Fruit fly (Drosophila melanogaster) whole organism, embryonic: ENCODE results near the gene veli.

Experiments used
- BEAF-32 ChIP-seq: fragments of 200-800 bp; sonication (Bioruptor generic); optimal IDR thresholded peaks from 3 replicates; lab custom pipeline; 2017; ENCODE audit warnings: missing biosample characterization, missing genetic modification characterization, mild to moderate bottlenecking, moderate library complexity, missing genetic modification reagents
- CG10431 ChIP-seq: fragments of 200-800 bp; sonication (Bioruptor generic); optimal IDR thresholded peaks from 3 replicates; lab custom pipeline; 2018; ENCODE audit warnings: missing biosample characterization, mild to moderate bottlenecking, missing genetic modification characterization
- CG10654 ChIP-seq: fragments of 200-800 bp; sonication (Bioruptor generic); optimal IDR thresholded peaks from 2 replicates; lab custom pipeline; 2016; ENCODE audit warnings: missing biosample characterization, missing genetic modification characterization
- CG1233 ChIP-seq: fragments of 200-800 bp; sonication (Bioruptor generic); optimal IDR thresholded peaks from 4 replicates; lab custom pipeline; 2018; ENCODE audit warnings: missing biosample characterization, mild to moderate bottlenecking, missing genetic modification characterization
- CG15696 ChIP-seq: fragments of 200-800 bp; sonication (Bioruptor generic); optimal IDR thresholded peaks from 2 replicates; lab custom pipeline; 2019; ENCODE audit warnings: missing biosample characterization, mild to moderate bottlenecking, missing genetic modification characterization, moderate library complexity
- CG17328 ChIP-seq: fragments of 200-800 bp; sonication (Bioruptor generic); IDR thresholded peaks from 2 replicates; pipeline ENCODE4 v1.3.6; 2022; ENCODE audit warnings: missing biosample characterization, missing genetic modification characterization
- CG17612 ChIP-seq: fragments of 200-800 bp; sonication (Bioruptor generic); IDR thresholded peaks from 2 replicates; pipeline ENCODE4 v1.3.6; 2022; ENCODE audit warnings: missing biosample characterization, missing genetic modification characterization
- CG1792 ChIP-seq: fragments of 200-800 bp; sonication (Bioruptor generic); optimal IDR thresholded peaks from 2 replicates; lab custom pipeline; 2016; ENCODE audit warnings: missing biosample characterization, missing genetic modification characterization
- CG32772 ChIP-seq: fragments of 200-800 bp; sonication (Bioruptor generic); IDR thresholded peaks from 2 replicates; pipeline ENCODE4 v1.3.6; 2022; ENCODE audit warnings: missing biosample characterization, missing genetic modification characterization
- CG33213 ChIP-seq: fragments of 200-800 bp; sonication (Bioruptor generic); optimal IDR thresholded peaks from 3 replicates; lab custom pipeline; 2016; ENCODE audit warnings: missing biosample characterization, missing genetic modification characterization
- CG34376 ChIP-seq: fragments of 200-800 bp; sonication (Bioruptor generic); optimal IDR thresholded peaks from 2 replicates; lab custom pipeline; 2018; ENCODE audit warnings: missing biosample characterization, mild to moderate bottlenecking, missing genetic modification characterization
- CG3838 ChIP-seq: fragments of 200-800 bp; sonication (Bioruptor generic); optimal IDR thresholded peaks from 3 replicates; lab custom pipeline; 2016; ENCODE audit warnings: missing biosample characterization, missing genetic modification characterization
- CG4404 ChIP-seq: fragments of 200-800 bp; sonication (Bioruptor generic); IDR thresholded peaks from 2 replicates; pipeline ENCODE4 v1.3.6; 2022; ENCODE audit warnings: missing biosample characterization, missing genetic modification characterization
- CG4617 ChIP-seq: fragments of 200-800 bp; sonication (Bioruptor generic); optimal IDR thresholded peaks from 3 replicates; lab custom pipeline; 2016; ENCODE audit warnings: missing biosample characterization, missing genetic modification characterization, borderline replicate concordance
- CG7357 ChIP-seq: fragments of 200-800 bp; sonication (Bioruptor generic); IDR thresholded peaks from 3 replicates; pipeline ENCODE4 v1.3.6; 2022; ENCODE audit warnings: missing biosample characterization, missing genetic modification characterization
- CG8089 ChIP-seq: fragments of 200-800 bp; sonication (Bioruptor generic); optimal IDR thresholded peaks from 3 replicates; lab custom pipeline; 2016; ENCODE audit warnings: missing biosample characterization, missing genetic modification characterization
- CG9437 ChIP-seq: fragments of 200-800 bp; sonication (Bioruptor generic); optimal IDR thresholded peaks from 2 replicates; lab custom pipeline; 2018; ENCODE audit warnings: missing biosample characterization, mild to moderate bottlenecking, missing genetic modification characterization
- CoRest ChIP-seq: fragments of 200-800 bp; sonication (Bioruptor generic); optimal IDR thresholded peaks from 3 replicates; lab custom pipeline; 2018; ENCODE audit warnings: missing biosample characterization, mild to moderate bottlenecking, missing genetic modification characterization, moderate library complexity
- Dbx ChIP-seq: fragments of 200-800 bp; sonication (Bioruptor generic); IDR thresholded peaks from 3 replicates; pipeline ENCODE4 v1.3.6; 2022; ENCODE audit warnings: missing biosample characterization, missing genetic modification characterization
- E2f1 ChIP-seq: fragments of 200-800 bp; sonication (Bioruptor generic); IDR thresholded peaks from 2 replicates; pipeline ENCODE4 v1.3.6; 2022; ENCODE audit warnings: missing biosample characterization, missing genetic modification characterization
- Ets97D ChIP-seq: fragments of 200-800 bp; sonication (Bioruptor generic); optimal IDR thresholded peaks from 3 replicates; lab custom pipeline; 2016; ENCODE audit warnings: missing biosample characterization, missing genetic modification characterization
- Hr3 ChIP-seq: fragments of 200-800 bp; sonication (Bioruptor generic); optimal IDR thresholded peaks from 3 replicates; lab custom pipeline; 2016; ENCODE audit warnings: missing biosample characterization, missing genetic modification characterization
- Hr39 ChIP-seq: fragments of >200 bp; optimal IDR thresholded peaks from 2 replicates; lab custom pipeline; 2017
- MESR4 ChIP-seq: fragments of 200-800 bp; sonication (Bioruptor generic); optimal IDR thresholded peaks from 2 replicates; lab custom pipeline; 2018; ENCODE audit warnings: missing biosample characterization, mild to moderate bottlenecking, missing genetic modification characterization, moderate library complexity
- Meics ChIP-seq: fragments of 200-800 bp; sonication (Bioruptor generic); optimal IDR thresholded peaks from 2 replicates; lab custom pipeline; 2017; ENCODE audit warnings: missing biosample characterization, mild to moderate bottlenecking, missing genetic modification characterization
- NC2β ChIP-seq: fragments of 200-800 bp; sonication (Bioruptor generic); optimal IDR thresholded peaks from 2 replicates; lab custom pipeline; 2016; ENCODE audit warnings: missing biosample characterization, missing genetic modification characterization
- PHDP ChIP-seq: fragments of 200-800 bp; sonication (Bioruptor generic); optimal IDR thresholded peaks from 3 replicates; lab custom pipeline; 2018; ENCODE audit warnings: missing biosample characterization, mild to moderate bottlenecking, missing genetic modification characterization, moderate library complexity
- Sox100B ChIP-seq: fragments of 200-800 bp; sonication (Bioruptor generic); optimal IDR thresholded peaks from 3 replicates; lab custom pipeline; 2018; ENCODE audit warnings: missing biosample characterization, mild to moderate bottlenecking, missing genetic modification characterization
- ac ChIP-seq: fragments of 200-800 bp; sonication (Bioruptor generic); optimal IDR thresholded peaks from 3 replicates; lab custom pipeline; 2017; ENCODE audit warnings: missing biosample characterization, mild to moderate bottlenecking, missing genetic modification characterization
- ap ChIP-seq: fragments of 200-800 bp; sonication (Bioruptor generic); IDR thresholded peaks from 2 replicates; pipeline ENCODE4 v1.3.6; 2022; ENCODE audit warnings: missing biosample characterization, missing genetic modification characterization
- ato ChIP-seq: fragments of 200-800 bp; sonication (Bioruptor generic); IDR thresholded peaks from 2 replicates; pipeline ENCODE4 v1.3.6; 2022; ENCODE audit warnings: missing biosample characterization, missing genetic modification characterization; ENCODE audit not compliant: partially characterized antibody
- az2 ChIP-seq: fragments of 200-800 bp; sonication (Bioruptor generic); optimal IDR thresholded peaks from 3 replicates; lab custom pipeline; 2016; ENCODE audit warnings: missing biosample characterization, missing genetic modification characterization
- corto ChIP-seq: fragments of 200-800 bp; sonication (Bioruptor generic); optimal IDR thresholded peaks from 2 replicates; lab custom pipeline; 2016; ENCODE audit warnings: missing biosample characterization, mild to moderate bottlenecking, missing genetic modification characterization, moderate library complexity
- disco-r ChIP-seq: fragments of 200-800 bp; sonication (Bioruptor generic); optimal IDR thresholded peaks from 2 replicates; lab custom pipeline; 2016; ENCODE audit warnings: missing biosample characterization, missing genetic modification characterization
- h ChIP-seq: fragments of >200 bp; optimal IDR thresholded peaks from 2 replicates; lab custom pipeline; 2017
- ind ChIP-seq: fragments of 200-800 bp; sonication (Bioruptor generic); optimal IDR thresholded peaks from 3 replicates; lab custom pipeline; 2016; ENCODE audit warnings: missing biosample characterization, missing genetic modification characterization
- kni ChIP-seq: fragments of 200-800 bp; sonication (Bioruptor generic); optimal IDR thresholded peaks from 3 replicates; lab custom pipeline; 2017; ENCODE audit warnings: mild to moderate bottlenecking, missing biosample characterization, missing genetic modification reagents, missing genetic modification characterization
- lbe ChIP-seq: fragments of 200-800 bp; sonication (Bioruptor generic); optimal IDR thresholded peaks from 2 replicates; lab custom pipeline; 2016; ENCODE audit warnings: missing biosample characterization, mild to moderate bottlenecking, missing genetic modification characterization
- mam ChIP-seq: fragments of 200-800 bp; sonication (Bioruptor generic); optimal IDR thresholded peaks from 3 replicates; lab custom pipeline; 2016; ENCODE audit warnings: missing biosample characterization, missing genetic modification characterization
- mirr ChIP-seq: fragments of 200-800 bp; sonication (Bioruptor generic); optimal IDR thresholded peaks from 3 replicates; lab custom pipeline; 2018; ENCODE audit warnings: missing biosample characterization, mild to moderate bottlenecking, missing genetic modification characterization
- mld ChIP-seq: fragments of 200-800 bp; sonication (Bioruptor generic); IDR thresholded peaks from 3 replicates; pipeline ENCODE4 v1.3.6; 2022; ENCODE audit warnings: missing biosample characterization, missing genetic modification characterization; ENCODE audit not compliant: partially characterized antibody
- nerfin-1 ChIP-seq: fragments of 200-800 bp; sonication (Bioruptor generic); optimal IDR thresholded peaks from 3 replicates; lab custom pipeline; 2019; ENCODE audit warnings: missing biosample characterization, mild to moderate bottlenecking, missing genetic modification characterization, moderate library complexity
- peb ChIP-seq: fragments of 200-800 bp; sonication (Bioruptor generic); IDR thresholded peaks from 2 replicates; pipeline ENCODE4 v1.3.6; 2022; ENCODE audit warnings: missing biosample characterization, missing genetic modification characterization
- phol ChIP-seq: fragments of 200-800 bp; sonication (Bioruptor generic); optimal IDR thresholded peaks from 3 replicates; lab custom pipeline; 2018; ENCODE audit warnings: missing biosample characterization, mild to moderate bottlenecking, missing genetic modification characterization, moderate library complexity
- pita ChIP-seq: fragments of 200-800 bp; sonication (Bioruptor generic); optimal IDR thresholded peaks from 2 replicates; lab custom pipeline; 2017; ENCODE audit warnings: missing biosample characterization, mild to moderate bottlenecking, missing genetic modification characterization
- salm ChIP-seq: fragments of 200-800 bp; sonication (Bioruptor generic); optimal IDR thresholded peaks from 2 replicates; lab custom pipeline; 2018; ENCODE audit warnings: missing biosample characterization, mild to moderate bottlenecking, missing genetic modification characterization
- sens ChIP-seq: fragments of 200-800 bp; sonication (Bioruptor generic); peaks from one replicate; lab custom pipeline; 2016; ENCODE audit warnings: missing biosample characterization, missing genetic modification characterization
- sens-2 ChIP-seq: fragments of 200-800 bp; sonication (Bioruptor generic); IDR thresholded peaks from 2 replicates; pipeline ENCODE4 v1.3.6; 2022; ENCODE audit warnings: missing biosample characterization, missing genetic modification characterization
- sug ChIP-seq: fragments of 200-800 bp; optimal IDR thresholded peaks from 2 replicates; lab custom pipeline; 2019; ENCODE audit warnings: missing biosample characterization, mild to moderate bottlenecking, missing genetic modification characterization, moderate library complexity
- wek ChIP-seq: fragments of 200-800 bp; sonication (Bioruptor generic); optimal IDR thresholded peaks from 3 replicates; lab custom pipeline; 2018; ENCODE audit warnings: missing biosample characterization, mild to moderate bottlenecking, missing genetic modification characterization, moderate library complexity
- z ChIP-seq: fragments of 200-800 bp; sonication (Bioruptor generic); IDR thresholded peaks from 3 replicates; pipeline ENCODE4 v1.3.6; 2022; ENCODE audit warnings: missing biosample characterization, missing genetic modification characterization

Gene veli

dm6 chr3R:25054451-25055188 is 10.8 kb downstream of the veli start, which contains the start of gene CG31109 (continued):
- TF ChIP-seq Hr3: no peak
- TF ChIP-seq mirr (GFP tag; lab: Kevin White, UChicago): peak; percentile 54
- TF ChIP-seq CG10654 (GFP tag; lab: Kevin White, UChicago): no peak
- TF ChIP-seq E2f1 (GFP tag; lab: Robert Waterston, UW): no peak
- no peak for TF ChIP-seq pita (GFP tag; lab: Kevin White, UChicago)
- no peak for TF ChIP-seq CG33213
- TF ChIP-seq MESR4 (GFP tag; lab: Kevin White, UChicago): peak; percentile 79
- no peak for TF ChIP-seq salm (tag; lab: Kevin White, UChicago)
- no peak for TF ChIP-seq kni (GFP tag; lab: Kevin White, UChicago)
- peak; percentile 40 for TF ChIP-seq phol
- TF ChIP-seq CG10431 (GFP tag; lab: Kevin White, UChicago): no peak
- peak; percentile 46 for TF ChIP-seq CG15696 (tag; lab: Kevin White, UChicago)
- no peak for TF ChIP-seq h (lab: Kevin White, UChicago)
- TF ChIP-seq ap (GFP tag; lab: Robert Waterston, UW): no peak
- TF ChIP-seq CG9437 (GFP tag; lab: Kevin White, UChicago): no peak
- TF ChIP-seq CG32772 (GFP tag; lab: Robert Waterston, UW): no peak
- no peak for TF ChIP-seq Sox100B (GFP tag; lab: Kevin White, UChicago)
- TF ChIP-seq CG1233 (GFP tag; lab: Kevin White, UChicago): no peak
- peak; percentile 34 for TF ChIP-seq NC2β
- no peak for TF ChIP-seq Hr39 (lab: Kevin White, UChicago)
- no peak for TF ChIP-seq peb (GFP tag; lab: Robert Waterston, UW)
- no peak for TF ChIP-seq sens-2 (GFP tag; lab: Robert Waterston, UW)
- TF ChIP-seq ind: peak; percentile 25
- TF ChIP-seq Meics (GFP tag; lab: Kevin White, UChicago): peak; percentile 20
- no peak for TF ChIP-seq CG1792 (GFP tag; lab: Kevin White, UChicago)
- peak; percentile 1 for TF ChIP-seq PHDP (tag; lab: Kevin White, UChicago)
- no peak for TF ChIP-seq lbe
- no peak for TF ChIP-seq disco-r (GFP tag; lab: Kevin White, UChicago)
- no peak for TF ChIP-seq wek (GFP tag; lab: Kevin White, UChicago)
- no peak for TF ChIP-seq az2 (GFP tag; lab: Kevin White, UChicago)
- TF ChIP-seq CoRest (tag; lab: Kevin White, UChicago): peak; percentile 29
- 0 out of 3 replicates have a peak, but pooled peaks have one; percentile 41 for TF ChIP-seq mld
- TF ChIP-seq mam: peak; percentile 43
- no peak for TF ChIP-seq CG4404 (GFP tag; lab: Robert Waterston, UW)
- peak; percentile 28 for TF ChIP-seq CG34376
- TF ChIP-seq CG4617 (GFP tag; lab: Kevin White, UChicago): peak; percentile 60
- no peak for TF ChIP-seq CG17328 (GFP tag; lab: Robert Waterston, UW)
- peak; percentile 71 for TF ChIP-seq BEAF-32 (GFP tag; lab: Kevin White, UChicago)
- no peak for TF ChIP-seq ac (GFP tag; lab: Kevin White, UChicago)
- no peak for TF ChIP-seq CG3838
- TF ChIP-seq CG8089 (GFP tag; lab: Kevin White, UChicago): no peak
- TF ChIP-seq Ets97D: peak; percentile 74
- TF ChIP-seq nerfin-1 (tag; lab: Kevin White, UChicago): peak; percentile 2
- 0 out of 3 replicates have a peak, but pooled peaks have one; percentile 42 for TF ChIP-seq Dbx (GFP tag; lab: Robert Waterston, UW)
- TF ChIP-seq corto: no peak
- no peak for TF ChIP-seq CG7357 (GFP tag; lab: Robert Waterston, UW)
- TF ChIP-seq ato (GFP tag; lab: Robert Waterston, UW): no peak
- TF ChIP-seq sug: peak; percentile 55
- no peak for TF ChIP-seq z (GFP tag; lab: Robert Waterston, UW)
- peak; percentile 86 for TF ChIP-seq sens
- TF ChIP-seq CG17612 (GFP tag; lab: Robert Waterston, UW): no peak
